Worm (Caenorhabditis elegans) whole organism, L3 larva: ENCODE results near the gene Y73B6BL.29.

Experiments used
- aly-2 ChIP-seq: fragments of 150-350 bp; optimal IDR thresholded peaks from 2 replicates; lab custom pipeline; 2014; ENCODE audit warnings: missing biosample characterization, missing genetic modification characterization
- ceh-82 ChIP-seq: fragments of 150-350 bp; optimal IDR thresholded peaks from 2 replicates; lab custom pipeline; 2014; ENCODE audit warnings: missing biosample characterization, missing genetic modification characterization
- ceh-9 ChIP-seq: sonication (generic microtip); optimal IDR thresholded peaks from 2 replicates; lab custom pipeline; 2018; ENCODE audit warnings: missing biosample characterization, missing genetic modification characterization
- elt-2 ChIP-seq: sonication (generic microtip); optimal IDR thresholded peaks from 2 replicates; lab custom pipeline; 2016; ENCODE audit warnings: missing genetic modification reagents, mild to moderate bottlenecking, missing genetic modification characterization, missing compliant biosample characterization
- nhr-237 ChIP-seq: fragments of 150-350 bp; optimal IDR thresholded peaks from 2 replicates; lab custom pipeline; 2014; ENCODE audit warnings: missing biosample characterization, missing genetic modification characterization
- unc-62 ChIP-seq: fragments of 150-350 bp; sonication (generic microtip); optimal IDR thresholded peaks from 4 replicates; lab custom pipeline; 2014; ENCODE audit warnings: missing biosample characterization, missing genetic modification reagents, missing genetic modification characterization

DNA sequence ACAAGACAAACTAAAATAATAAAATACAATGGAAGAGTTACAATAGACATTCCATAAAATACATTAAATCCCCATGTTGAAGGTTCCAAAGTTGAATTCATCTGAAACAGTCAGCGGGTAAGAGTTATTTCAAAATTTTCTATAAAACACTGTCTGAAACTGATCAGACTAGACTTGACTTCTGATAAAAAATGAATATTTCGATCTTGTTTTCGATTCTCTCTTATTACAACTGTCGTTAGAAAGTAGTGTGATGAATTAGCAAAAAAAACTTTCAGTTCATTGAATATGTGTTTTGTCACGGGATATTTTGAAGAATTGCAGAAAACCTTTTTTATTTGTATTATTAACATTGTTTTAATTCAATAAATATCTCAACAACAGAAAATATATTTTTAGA lies 20.0 kb upstream of the Y73B6BL.29 start, which contains the start of gene srv-26:
- no peak for TF ChIP-seq nhr-237 (tag; lab: Kevin White, UChicago)
- no peak for TF ChIP-seq elt-2 (tag; lab: Kevin White, UChicago)
- no peak for TF ChIP-seq unc-62 (GFP tag; lab: Kevin White, UChicago)
- TF ChIP-seq ceh-9 (tag; lab: Kevin White, UChicago): no peak
- no peak for TF ChIP-seq aly-2
- TF ChIP-seq ceh-82 (tag; lab: Kevin White, UChicago): no peak
